Fruit fly (Drosophila melanogaster): Measurements from ENCODE around the gene tinc.

DNA sequence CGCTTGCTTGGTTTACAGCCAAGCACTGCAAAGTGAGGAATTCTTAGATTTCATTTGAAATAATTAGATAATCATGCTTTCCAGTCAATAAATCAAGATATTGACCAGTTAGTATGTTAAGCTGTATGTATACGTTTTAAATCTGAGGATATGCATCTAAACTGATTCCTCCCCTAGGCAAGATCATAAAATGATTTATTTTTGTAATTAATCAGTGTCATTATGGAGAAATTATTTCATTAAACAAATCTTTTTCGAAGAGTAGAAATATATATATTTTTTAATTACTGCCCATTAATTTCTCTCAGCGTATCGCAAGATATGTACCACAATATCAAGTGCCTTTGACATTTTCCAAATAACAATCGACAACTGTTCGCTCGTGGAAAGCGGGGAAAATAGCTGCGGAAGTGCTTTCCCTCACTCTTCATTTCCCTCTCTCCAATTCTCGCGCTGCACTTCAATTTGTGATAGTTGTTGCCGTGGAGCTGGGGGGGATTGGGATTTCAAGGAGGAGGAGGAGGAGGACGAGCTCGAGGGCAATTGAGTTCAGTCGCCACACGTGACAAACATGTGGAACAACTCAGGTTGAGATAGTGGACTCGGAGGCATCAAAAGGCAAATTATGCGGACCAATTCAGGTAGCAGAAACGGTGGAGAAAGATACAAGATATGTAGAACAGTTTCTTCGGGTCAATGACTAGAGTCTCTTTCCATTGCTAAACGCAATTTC is 3.0 kb downstream of the tinc start:
- TF ChIP-seq CG8478 (optimal IDR thresholded peaks at IDR 0.05) = no peak
- no peak for TF ChIP-seq CTCF (optimal IDR thresholded peaks at IDR 0.05)
